Worm (Caenorhabditis elegans) whole organism, late embryonic: Measurements from ENCODE around the gene vps-22.

Experiments used
- C38D4.7 ChIP-seq: fragments of 200-800 bp; sonication (Bioruptor generic); optimal IDR thresholded peaks from 2 replicates; lab custom pipeline; 2018; ENCODE audit warnings: mild to moderate bottlenecking, missing genetic modification characterization, moderate library complexity, missing compliant biosample characterization
- K02D7.2 ChIP-seq: sonication (generic microtip); optimal IDR thresholded peaks from 2 replicates; lab custom pipeline; 2017; ENCODE audit warnings: mild to moderate bottlenecking, missing genetic modification characterization, missing compliant biosample characterization
- K09A11.1 ChIP-seq: sonication (generic microtip); optimal IDR thresholded peaks from 2 replicates; lab custom pipeline; 2017; ENCODE audit warnings: antibody characterized with exemption, mild to moderate bottlenecking, missing genetic modification characterization, missing compliant biosample characterization; ENCODE audit not compliant: insufficient read depth
- T23F11.4 ChIP-seq: fragments of 200-800 bp; sonication (Bioruptor generic); optimal IDR thresholded peaks from 2 replicates; lab custom pipeline; 2018; ENCODE audit warnings: mild to moderate bottlenecking, missing genetic modification characterization, missing compliant biosample characterization
- Y22D7AL.16 ChIP-seq: sonication (generic microtip); optimal IDR thresholded peaks from 2 replicates; lab custom pipeline; 2016; ENCODE audit warnings: missing genetic modification characterization, missing compliant biosample characterization
- ama-1 ChIP-seq: fragments of 150-350 bp; optimal IDR thresholded peaks from 2 replicates; lab custom pipeline; 2014
- ceh-14 ChIP-seq: sonication (generic microtip); optimal IDR thresholded peaks from 2 replicates; lab custom pipeline; 2016; ENCODE audit warnings: missing genotype, missing genetic modification characterization, missing compliant biosample characterization
- ceh-22 ChIP-seq: sonication (generic microtip); optimal IDR thresholded peaks from 2 replicates; lab custom pipeline; 2017; ENCODE audit warnings: missing biosample characterization, missing genetic modification characterization
- ceh-24 ChIP-seq: sonication (generic microtip); optimal IDR thresholded peaks from 2 replicates; lab custom pipeline; 2016; ENCODE audit warnings: mild to moderate bottlenecking, missing genetic modification characterization, missing compliant biosample characterization
- ceh-30 ChIP-seq: fragments of 150-350 bp; optimal IDR thresholded peaks from 2 replicates; lab custom pipeline; 2014; ENCODE audit warnings: missing biosample characterization, missing genetic modification characterization
- ceh-31 ChIP-seq: sonication (generic microtip); optimal IDR thresholded peaks from 2 replicates; lab custom pipeline; 2016; ENCODE audit warnings: missing genetic modification characterization, missing compliant biosample characterization
- ceh-34 ChIP-seq: sonication (generic microtip); optimal IDR thresholded peaks from 2 replicates; lab custom pipeline; 2016; ENCODE audit warnings: mild to moderate bottlenecking, missing genetic modification characterization, missing compliant biosample characterization
- ceh-9 ChIP-seq: sonication (generic microtip); optimal IDR thresholded peaks from 2 replicates; lab custom pipeline; 2016; ENCODE audit warnings: mild to moderate bottlenecking, missing genetic modification characterization, inconsistent platforms, missing compliant biosample characterization
- dve-1 ChIP-seq: sonication (generic microtip); optimal IDR thresholded peaks from 2 replicates; lab custom pipeline; 2017; ENCODE audit warnings: antibody characterized with exemption, mild to moderate bottlenecking, missing genetic modification characterization, missing compliant biosample characterization
- elt-2 ChIP-seq: sonication (generic microtip); optimal IDR thresholded peaks from 2 replicates; lab custom pipeline; 2016; ENCODE audit warnings: missing genetic modification reagents, missing genetic modification characterization, missing compliant biosample characterization
- eyg-1 ChIP-seq: sonication (generic microtip); optimal IDR thresholded peaks from 2 replicates; lab custom pipeline; 2016; ENCODE audit warnings: missing genotype, missing genetic modification characterization, missing compliant biosample characterization
- fax-1 ChIP-seq: sonication (generic microtip); optimal IDR thresholded peaks from 2 replicates; lab custom pipeline; 2016; ENCODE audit warnings: missing genotype, missing genetic modification characterization, missing compliant biosample characterization
- hlh-13 ChIP-seq: fragments of 200-800 bp; sonication (Bioruptor generic); optimal IDR thresholded peaks from 2 replicates; lab custom pipeline; 2018; ENCODE audit warnings: mild to moderate bottlenecking, missing genetic modification characterization, missing compliant biosample characterization
- hlh-15 ChIP-seq: sonication (generic microtip); optimal IDR thresholded peaks from 2 replicates; lab custom pipeline; 2016; ENCODE audit warnings: missing genetic modification characterization, missing compliant biosample characterization
- hlh-30 ChIP-seq: sonication (generic microtip); optimal IDR thresholded peaks from 2 replicates; lab custom pipeline; 2017; ENCODE audit warnings: antibody characterized with exemption, missing genetic modification characterization, missing compliant biosample characterization; ENCODE audit not compliant: insufficient read depth
- hlh-6 ChIP-seq: sonication (generic microtip); optimal IDR thresholded peaks from 2 replicates; lab custom pipeline; 2016; ENCODE audit warnings: missing genotype, missing genetic modification characterization, missing compliant biosample characterization
- lim-6 ChIP-seq: sonication (generic microtip); optimal IDR thresholded peaks from 2 replicates; lab custom pipeline; 2016; ENCODE audit warnings: missing genetic modification characterization, missing compliant biosample characterization
- lin-11 ChIP-seq: fragments of 200-800 bp; sonication (Bioruptor generic); optimal IDR thresholded peaks from 2 replicates; lab custom pipeline; 2018; ENCODE audit warnings: mild to moderate bottlenecking, missing genetic modification characterization, missing compliant biosample characterization
- nhr-11 ChIP-seq: fragments of 150-350 bp; optimal IDR thresholded peaks from 2 replicates; lab custom pipeline; 2014; ENCODE audit warnings: missing biosample characterization, missing genetic modification characterization
- npax-4 ChIP-seq: sonication (generic microtip); optimal IDR thresholded peaks from 2 replicates; lab custom pipeline; 2016; ENCODE audit warnings: missing genetic modification characterization, missing compliant biosample characterization
- odd-2 ChIP-seq: sonication (generic microtip); optimal IDR thresholded peaks from 2 replicates; lab custom pipeline; 2017; ENCODE audit warnings: antibody characterized with exemption, mild to moderate bottlenecking, missing genetic modification characterization, missing compliant biosample characterization
- pag-3 ChIP-seq: sonication (generic microtip); optimal IDR thresholded peaks from 2 replicates; lab custom pipeline; 2016; ENCODE audit warnings: missing compliant biosample characterization, missing genetic modification characterization, borderline replicate concordance
- pat-9 ChIP-seq: fragments of 200-800 bp; sonication (Bioruptor generic); optimal IDR thresholded peaks from 2 replicates; lab custom pipeline; 2018; ENCODE audit warnings: mild to moderate bottlenecking, missing genetic modification characterization, moderate library complexity, missing compliant biosample characterization
- pax-1 ChIP-seq: fragments of 150-350 bp; optimal IDR thresholded peaks from 2 replicates; lab custom pipeline; 2014; ENCODE audit warnings: missing biosample characterization, missing genetic modification characterization
- pha-2 ChIP-seq: sonication (generic microtip); optimal IDR thresholded peaks from 2 replicates; lab custom pipeline; 2017; ENCODE audit warnings: mild to moderate bottlenecking, missing genetic modification characterization, missing compliant biosample characterization
- pros-1 ChIP-seq: fragments of 150-350 bp; optimal IDR thresholded peaks from 2 replicates; lab custom pipeline; 2014; ENCODE audit warnings: missing biosample characterization, missing genetic modification reagents, missing genetic modification characterization
- ref-2 ChIP-seq: sonication (generic microtip); optimal IDR thresholded peaks from 2 replicates; lab custom pipeline; 2016; ENCODE audit warnings: missing genetic modification characterization, missing compliant biosample characterization
- rnt-1 ChIP-seq: sonication (generic microtip); optimal IDR thresholded peaks from 2 replicates; lab custom pipeline; 2016; ENCODE audit warnings: missing genetic modification characterization, missing compliant biosample characterization
- sdc-2 ChIP-seq: sonication (generic microtip); optimal IDR thresholded peaks from 2 replicates; lab custom pipeline; 2016; ENCODE audit warnings: missing genotype, missing genetic modification characterization, missing compliant biosample characterization
- sox-2 ChIP-seq: fragments of 200-800 bp; sonication (Bioruptor generic); IDR thresholded peaks from 2 replicates; pipeline ENCODE4 v1.3.6; 2022; ENCODE audit warnings: missing genetic modification reagents, missing genetic modification characterization, missing compliant biosample characterization
- sox-4 ChIP-seq: sonication (generic microtip); optimal IDR thresholded peaks from 2 replicates; lab custom pipeline; 2017; ENCODE audit warnings: mild to moderate bottlenecking, missing genetic modification characterization, inconsistent platforms, missing compliant biosample characterization
- ttx-3 ChIP-seq: sonication (generic microtip); optimal IDR thresholded peaks from 2 replicates; lab custom pipeline; 2016; ENCODE audit warnings: missing genetic modification reagents, missing genetic modification characterization, missing compliant biosample characterization
- unc-3 ChIP-seq, 2 experiments: fragments of 200-800 bp in 1 of 2; sonication (Bioruptor generic) in 1 of 2; sonication (generic microtip) in 1 of 2; conservative IDR thresholded peaks in 1 of 2; optimal IDR thresholded peaks in 1 of 2; 2 replicates each; pipeline versions ENCODE4 v1.3.6 to Lab custom; 2016 to 2022; ENCODE audit warnings: missing compliant biosample characterization in 2 of 2, missing genetic modification characterization in 2 of 2, missing genetic modification reagents in 1 of 2
- unc-42 ChIP-seq: sonication (generic microtip); optimal IDR thresholded peaks from 2 replicates; lab custom pipeline; 2016; ENCODE audit warnings: missing genotype, missing genetic modification characterization, missing compliant biosample characterization
- unc-55 ChIP-seq: sonication (generic microtip); optimal IDR thresholded peaks from 2 replicates; lab custom pipeline; 2017; ENCODE audit warnings: missing biosample characterization, missing genetic modification reagents, missing genetic modification characterization
- unc-86 ChIP-seq: sonication (generic microtip); optimal IDR thresholded peaks from 2 replicates; lab custom pipeline; 2016; ENCODE audit warnings: missing genetic modification characterization, missing compliant biosample characterization
- ztf-16 ChIP-seq: sonication (generic microtip); optimal IDR thresholded peaks from 2 replicates; lab custom pipeline; 2017; ENCODE audit warnings: missing genetic modification characterization, missing compliant biosample characterization

vps-22 gene

ce11 chrIII:4937022-4937421, 25.3 kb downstream of the vps-22 start, which contains the start of gene fsn-1:
Gene fsn-1 (plus strand): TSS chrIII:4937322.
- TF ChIP-seq ttx-3 (tag; lab: Kevin White, UChicago) (no peak), hlh-15 (tag; lab: Kevin White, UChicago) (no peak), Y22D7AL.16 (no peak), dve-1 (no peak)

ce11 chrIII:4934896-4935628, 27.2 kb downstream of the vps-22 start, which contains the start of gene mrps-18C:
Gene mrps-18C (plus strand): TSS chrIII:4935578.
- TF ChIP-seq Y22D7AL.16 (no peak), hlh-13 (GFP tag; lab: Kevin White, UChicago) (no peak), lim-6 (tag; lab: Kevin White, UChicago) (no peak), pag-3 (tag; lab: Kevin White, UChicago) (no peak), unc-42 (tag; lab: Kevin White, UChicago) (no peak), hlh-6 (no peak), K02D7.2 (no peak), ceh-9 (tag; lab: Kevin White, UChicago) (no peak), pax-1 (tag; lab: Kevin White, UChicago) (no peak), unc-3 (GFP tag; conservative IDR thresholded peaks at IDR 0.05; lab: Robert Waterston, UW) (no peak), unc-3 (tag; optimal IDR thresholded peaks at IDR 0.05; lab: Kevin White, UChicago) (no peak), sdc-2 (tag; lab: Kevin White, UChicago) (no peak), K09A11.1 (no peak), fax-1 (tag; lab: Kevin White, UChicago) (no peak), unc-55 (GFP tag; lab: Kevin White, UChicago) (no peak), sox-2 (GFP tag; lab: Robert Waterston, UW) (no peak), T23F11.4 (GFP tag; lab: Kevin White, UChicago) (no peak), eyg-1 (tag; lab: Kevin White, UChicago) (no peak), ceh-14 (tag; lab: Kevin White, UChicago) (no peak), C38D4.7 (GFP tag; lab: Kevin White, UChicago) (no peak), lin-11 (tag; lab: Kevin White, UChicago) (no peak)
- TF ChIP-seq, all 69 proteins: peak for 0

- TF ChIP-seq odd-2 (tag; lab: Kevin White, UChicago): no peak
- TF ChIP-seq ceh-24 (tag; lab: Kevin White, UChicago): no peak
- no peak for TF ChIP-seq sox-4 (tag; lab: Kevin White, UChicago)
- TF ChIP-seq K02D7.2: no peak
- TF ChIP-seq pha-2 (tag; lab: Kevin White, UChicago): no peak
- TF ChIP-seq unc-86 (tag; lab: Kevin White, UChicago): no peak
Measured at ce11 chrIII:4932203-4932699, 30.0 kb downstream of the vps-22 start, which contains the start of the genes C26E6.12 and eri-9. Gene C26E6.12 (minus strand): TSS chrIII:4932253. Gene eri-9 (plus strand): TSS chrIII:4932450.

ce11 chrIII:4930154-4930679, 32.1 kb downstream of the vps-22 start, which contains the start of gene set-2:
Gene set-2 (minus strand): TSS chrIII:4930204.
- TF ChIP-seq ref-2 (tag; lab: Kevin White, UChicago) (peak; percentile 71), rnt-1 (tag; lab: Kevin White, UChicago) (peak; percentile 55), unc-86 (tag; lab: Kevin White, UChicago) (no peak), elt-2 (tag; lab: Kevin White, UChicago) (peak; percentile 67), ceh-22 (no peak), K09A11.1 (no peak), C38D4.7 (GFP tag; lab: Kevin White, UChicago) (no peak), ama-1 (lab: Kevin White, UChicago) (no peak), pha-2 (tag; lab: Kevin White, UChicago) (peak; percentile 9), npax-4 (no peak), ceh-34 (peak; percentile 34), unc-3 (GFP tag; conservative IDR thresholded peaks at IDR 0.05; lab: Robert Waterston, UW) (no peak), unc-3 (tag; optimal IDR thresholded peaks at IDR 0.05; lab: Kevin White, UChicago) (no peak), pros-1 (no peak), sdc-2 (tag; lab: Kevin White, UChicago) (peak; percentile 51), pat-9 (tag; lab: Kevin White, UChicago) (no peak), ztf-16 (tag; lab: Kevin White, UChicago) (no peak), hlh-15 (tag; lab: Kevin White, UChicago) (no peak), ttx-3 (tag; lab: Kevin White, UChicago) (peak; percentile 35), nhr-11 (tag; lab: Kevin White, UChicago) (no peak), lin-11 (tag; lab: Kevin White, UChicago) (no peak), lim-6 (tag; lab: Kevin White, UChicago) (peak; percentile 65), hlh-30 (tag; lab: Kevin White, UChicago) (no peak), ceh-30 (no peak), ceh-31 (tag; lab: Kevin White, UChicago) (peak; percentile 93)
